Fruit fly (Drosophila melanogaster) whole organism, embryonic: ENCODE measurements around the gene BOD1.

Experiments used
- Aef1 ChIP-seq: fragments of 200-800 bp; sonication (Bioruptor generic); IDR thresholded peaks from 3 replicates; pipeline ENCODE4 v1.3.6; 2022; ENCODE audit warnings: missing biosample characterization, missing genetic modification characterization
- B-H2 ChIP-seq: fragments of 200-800 bp; sonication (Bioruptor generic); optimal IDR thresholded peaks from 2 replicates; lab custom pipeline; 2018; ENCODE audit warnings: missing biosample characterization, mild to moderate bottlenecking, missing genetic modification characterization
- Bdp1 ChIP-seq: fragments of 200-800 bp; sonication (Bioruptor generic); optimal IDR thresholded peaks from 3 replicates; lab custom pipeline; 2016; ENCODE audit warnings: missing biosample characterization, missing genetic modification characterization
- CG10462 ChIP-seq: fragments of 200-800 bp; sonication (Bioruptor generic); optimal IDR thresholded peaks from 2 replicates; lab custom pipeline; 2016; ENCODE audit warnings: missing biosample characterization, missing genetic modification characterization
- CG11456 ChIP-seq: fragments of 200-800 bp; sonication (Bioruptor generic); IDR thresholded peaks from 3 replicates; pipeline ENCODE4 v1.3.6; 2022; ENCODE audit warnings: missing biosample characterization, missing genetic modification characterization
- CG12659 ChIP-seq: fragments of 200-800 bp; sonication (Bioruptor generic); optimal IDR thresholded peaks from 3 replicates; lab custom pipeline; 2017; ENCODE audit warnings: mild to moderate bottlenecking, missing biosample characterization, missing genetic modification reagents, missing genetic modification characterization
- CG12744 ChIP-seq: fragments of 200-800 bp; sonication (Bioruptor generic); optimal IDR thresholded peaks from 2 replicates; lab custom pipeline; 2016; ENCODE audit warnings: missing biosample characterization, missing genetic modification characterization
- CG15073 ChIP-seq: fragments of 200-800 bp; sonication (Bioruptor generic); optimal IDR thresholded peaks from 2 replicates; lab custom pipeline; 2016; ENCODE audit warnings: missing biosample characterization, missing genetic modification characterization
- CG15514 ChIP-seq: fragments of 200-800 bp; sonication (Bioruptor generic); optimal IDR thresholded peaks from 3 replicates; lab custom pipeline; 2017; ENCODE audit warnings: missing biosample characterization, missing genetic modification characterization, mild to moderate bottlenecking, moderate library complexity, missing genetic modification reagents
- CG16779 ChIP-seq: fragments of 200-800 bp; sonication (Bioruptor generic); IDR thresholded peaks from 2 replicates; pipeline ENCODE4 v1.3.6; 2022; ENCODE audit warnings: missing biosample characterization, missing genetic modification characterization
- CG17328 ChIP-seq: fragments of 200-800 bp; sonication (Bioruptor generic); IDR thresholded peaks from 2 replicates; pipeline ENCODE4 v1.3.6; 2022; ENCODE audit warnings: missing biosample characterization, missing genetic modification characterization
- CG17359 ChIP-seq: fragments of 200-800 bp; sonication (Bioruptor generic); optimal IDR thresholded peaks from 3 replicates; lab custom pipeline; 2018; ENCODE audit warnings: missing biosample characterization, mild to moderate bottlenecking, missing genetic modification characterization, moderate library complexity
- CG18619 ChIP-seq: fragments of 200-800 bp; sonication (Bioruptor generic); optimal IDR thresholded peaks from 3 replicates; lab custom pipeline; 2017; ENCODE audit warnings: missing biosample characterization, mild to moderate bottlenecking, missing genetic modification characterization
- CG30403 ChIP-seq: fragments of 200-800 bp; sonication (Bioruptor generic); optimal IDR thresholded peaks from 3 replicates; lab custom pipeline; 2016; ENCODE audit warnings: missing biosample characterization, missing genetic modification characterization
- CG31441 ChIP-seq: fragments of 200-800 bp; sonication (Bioruptor generic); IDR thresholded peaks from 2 replicates; pipeline ENCODE4 v1.3.6; 2022; ENCODE audit warnings: missing biosample characterization, missing genetic modification characterization
- CG32532 ChIP-seq: fragments of 200-800 bp; sonication (Bioruptor generic); IDR thresholded peaks from 2 replicates; pipeline ENCODE4 v1.3.6; 2022; ENCODE audit warnings: missing biosample characterization, missing genetic modification characterization
- CG32767 ChIP-seq: fragments of 200-800 bp; sonication (Bioruptor generic); IDR thresholded peaks from 2 replicates; pipeline ENCODE4 v1.3.6; 2022; ENCODE audit warnings: missing biosample characterization, missing genetic modification characterization
- CG34422 ChIP-seq: fragments of 200-800 bp; sonication (Bioruptor generic); IDR thresholded peaks from 3 replicates; pipeline ENCODE4 v1.3.6; 2022; ENCODE audit warnings: missing biosample characterization, missing genetic modification characterization
- CG7745 ChIP-seq: fragments of 200-800 bp; sonication (Bioruptor generic); optimal IDR thresholded peaks from 2 replicates; lab custom pipeline; 2018; ENCODE audit warnings: missing biosample characterization, mild to moderate bottlenecking, missing genetic modification characterization, moderate library complexity
- Dad ChIP-seq: fragments of 200-800 bp; sonication (Bioruptor generic); optimal IDR thresholded peaks from 3 replicates; lab custom pipeline; 2016; ENCODE audit warnings: missing biosample characterization, missing genetic modification characterization
- Deaf1 ChIP-seq: fragments of 200-800 bp; optimal IDR thresholded peaks from 3 replicates; lab custom pipeline; 2019; ENCODE audit warnings: missing biosample characterization, mild to moderate bottlenecking, missing genetic modification characterization, moderate library complexity
- Dip3 ChIP-seq: fragments of 200-800 bp; sonication (Bioruptor generic); optimal IDR thresholded peaks from 3 replicates; lab custom pipeline; 2016; ENCODE audit warnings: missing biosample characterization, missing genetic modification characterization
- Ets97D ChIP-seq: fragments of 200-800 bp; sonication (Bioruptor generic); optimal IDR thresholded peaks from 3 replicates; lab custom pipeline; 2016; ENCODE audit warnings: missing biosample characterization, missing genetic modification characterization
- HmgZ ChIP-seq: fragments of 200-800 bp; sonication (Bioruptor generic); optimal IDR thresholded peaks from 2 replicates; lab custom pipeline; 2018; ENCODE audit warnings: missing biosample characterization, mild to moderate bottlenecking, missing genetic modification characterization
- Hr3 ChIP-seq: fragments of 200-800 bp; sonication (Bioruptor generic); optimal IDR thresholded peaks from 3 replicates; lab custom pipeline; 2016; ENCODE audit warnings: missing biosample characterization, missing genetic modification characterization
- Hr39 ChIP-seq: fragments of >200 bp; optimal IDR thresholded peaks from 2 replicates; lab custom pipeline; 2017
- Lim3 ChIP-seq: fragments of 200-800 bp; sonication (Bioruptor generic); IDR thresholded peaks from 2 replicates; pipeline ENCODE4 v1.3.6; 2022; ENCODE audit warnings: missing biosample characterization, missing genetic modification characterization
- Mrtf ChIP-seq: fragments of 200-800 bp; sonication (Bioruptor generic); IDR thresholded peaks from 3 replicates; pipeline ENCODE4 v1.3.6; 2022; ENCODE audit warnings: missing biosample characterization, missing genetic modification characterization
- Ravus ChIP-seq: fragments of 200-800 bp; sonication (Bioruptor generic); IDR thresholded peaks from 2 replicates; pipeline ENCODE4 v1.3.6; 2022; ENCODE audit warnings: missing biosample characterization, missing genetic modification characterization
- Rx ChIP-seq: fragments of 200-800 bp; sonication (Bioruptor generic); IDR thresholded peaks from 2 replicates; pipeline ENCODE4 v1.3.6; 2022; ENCODE audit warnings: missing biosample characterization, missing genetic modification characterization
- Usf ChIP-seq: fragments of 200-800 bp; sonication (Bioruptor generic); optimal IDR thresholded peaks from 2 replicates; lab custom pipeline; 2017; ENCODE audit warnings: missing genotype, missing biosample characterization, missing genetic modification characterization
- da ChIP-seq: fragments of 200-800 bp; sonication (Bioruptor generic); optimal IDR thresholded peaks from 2 replicates; lab custom pipeline; 2016; ENCODE audit warnings: missing biosample characterization, missing genetic modification characterization
- esg ChIP-seq: fragments of 200-800 bp; sonication (Bioruptor generic); conservative IDR thresholded peaks from 2 replicates; pipeline ENCODE4 v1.3.6; 2022; ENCODE audit warnings: missing biosample characterization, missing genetic modification characterization
- eve ChIP-seq, 2 experiments: fragments of >200 bp; optimal IDR thresholded peaks; 2 replicates each; lab custom pipeline; 2017; ENCODE audit warnings: missing biosample characterization in 2 of 2, missing genetic modification characterization in 2 of 2
- gce ChIP-seq: fragments of 200-800 bp; sonication (Bioruptor generic); IDR thresholded peaks from 3 replicates; pipeline ENCODE4 v1.3.6; 2022; ENCODE audit warnings: missing biosample characterization, missing genetic modification characterization
- hkb ChIP-seq, 2 experiments: fragments of 200-800 bp in 1 of 2; fragments of >200 bp in 1 of 2; sonication (Bioruptor generic) in 1 of 2; IDR thresholded peaks in 1 of 2; optimal IDR thresholded peaks in 1 of 2; 2 replicates each; pipeline versions ENCODE4 v1.3.6 to Lab custom; 2017 to 2022; ENCODE audit warnings: missing biosample characterization in 1 of 2, missing genetic modification characterization in 1 of 2
- jumu ChIP-seq: fragments of 200-800 bp; sonication (Bioruptor generic); optimal IDR thresholded peaks from 3 replicates; lab custom pipeline; 2016; ENCODE audit warnings: missing biosample characterization, missing genetic modification characterization
- mirr ChIP-seq: fragments of 200-800 bp; sonication (Bioruptor generic); optimal IDR thresholded peaks from 3 replicates; lab custom pipeline; 2018; ENCODE audit warnings: missing biosample characterization, mild to moderate bottlenecking, missing genetic modification characterization
- oc ChIP-seq: fragments of 200-800 bp; sonication (Bioruptor generic); optimal IDR thresholded peaks from 2 replicates; lab custom pipeline; 2018; ENCODE audit warnings: missing biosample characterization, mild to moderate bottlenecking, missing genetic modification characterization, moderate library complexity
- pan ChIP-seq, 4 experiments: fragments of >200 bp in 3 of 4; fragments of 200-800 bp in 1 of 4; sonication (Bioruptor generic) in 1 of 4; optimal IDR thresholded peaks in 3 of 4; IDR thresholded peaks in 1 of 4; 2 replicates each; pipeline versions ENCODE4 v1.3.6 to Lab custom; 2017 to 2022; ENCODE audit warnings: missing biosample characterization in 2 of 4, missing genetic modification characterization in 2 of 4, mixed read lengths in 1 of 4
- run ChIP-seq: fragments of 200-800 bp; sonication (Bioruptor generic); optimal IDR thresholded peaks from 3 replicates; lab custom pipeline; 2018; ENCODE audit warnings: missing biosample characterization, mild to moderate bottlenecking, missing genetic modification characterization
- salm ChIP-seq: fragments of 200-800 bp; sonication (Bioruptor generic); optimal IDR thresholded peaks from 2 replicates; lab custom pipeline; 2018; ENCODE audit warnings: missing biosample characterization, mild to moderate bottlenecking, missing genetic modification characterization
- sc ChIP-seq, 3 experiments: fragments of >200 bp in 2 of 3; fragments of 200-800 bp in 1 of 3; sonication (Bioruptor generic) in 1 of 3; optimal IDR thresholded peaks; 2 replicates in 2 of 3; 3 replicates in 1 of 3; lab custom pipeline; 2017; ENCODE audit warnings: mild to moderate bottlenecking in 1 of 3, missing biosample characterization in 1 of 3, missing genetic modification characterization in 1 of 3, missing genetic modification reagents in 1 of 3
- slbo ChIP-seq: fragments of 200-800 bp; sonication (Bioruptor generic); IDR thresholded peaks from 2 replicates; pipeline ENCODE4 v1.3.6; 2022; ENCODE audit warnings: missing biosample characterization, missing genetic modification characterization
- stc ChIP-seq: fragments of 200-800 bp; sonication (Bioruptor generic); IDR thresholded peaks from 2 replicates; pipeline ENCODE4 v1.3.6; 2022; ENCODE audit warnings: missing biosample characterization, missing genetic modification characterization
- stwl ChIP-seq: fragments of 200-800 bp; sonication (Bioruptor generic); optimal IDR thresholded peaks from 3 replicates; lab custom pipeline; 2018; ENCODE audit warnings: missing biosample characterization, mild to moderate bottlenecking, missing genetic modification characterization, moderate library complexity
- tgo ChIP-seq: fragments of 200-800 bp; sonication (Bioruptor generic); IDR thresholded peaks from 3 replicates; pipeline ENCODE4 v1.3.6; 2022; ENCODE audit warnings: missing biosample characterization, missing genetic modification characterization
- ttk ChIP-seq: fragments of 200-800 bp; sonication (Bioruptor generic); IDR thresholded peaks from 2 replicates; pipeline ENCODE4 v2.1.2; 2022; ENCODE audit warnings: missing biosample characterization, missing genetic modification characterization

The BOD1 gene

DNA sequence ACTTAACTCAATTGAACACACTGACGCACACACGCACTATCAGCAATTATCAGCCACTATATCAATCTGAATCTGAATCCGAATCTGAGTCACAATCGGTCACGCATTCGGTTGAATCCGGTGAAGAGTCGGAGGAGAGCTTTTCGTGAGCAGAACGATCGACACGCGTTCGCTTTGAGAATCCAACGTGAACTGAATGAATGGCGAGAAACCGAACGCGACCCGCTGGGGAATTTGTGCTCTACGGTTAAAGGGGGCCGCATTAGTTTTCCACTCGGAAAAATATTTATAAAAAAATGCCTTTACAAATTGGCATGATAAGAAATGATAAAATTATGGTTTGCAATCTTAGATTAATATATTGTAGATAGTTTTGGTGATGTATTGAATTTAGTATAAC is 50.1 kb downstream of the BOD1 start, which contains the start of gene betaTub97EF (continued):
- TF ChIP-seq gce (GFP tag; lab: Robert Waterston, UW): peak; percentile 18; the same call in 1 of the 3 replicates
- TF ChIP-seq Aef1 (GFP tag; lab: Robert Waterston, UW): no peak
- no peak for TF ChIP-seq CG10462 (GFP tag; lab: Kevin White, UChicago)
- peak; percentile 29 for TF ChIP-seq Deaf1 (tag; lab: Kevin White, UChicago)
- no peak for TF ChIP-seq CG15073 (GFP tag; lab: Kevin White, UChicago)
- no peak for TF ChIP-seq run (tag; lab: Kevin White, UChicago)
- no peak for TF ChIP-seq pan (optimal IDR thresholded peaks at IDR 0.05; lab: Kevin White, UChicago)
- TF ChIP-seq pan (GFP tag; optimal IDR thresholded peaks at IDR 0.05 in 1 of 2, IDR thresholded peaks at IDR 0.05 in 1 of 2): peak in 1 of 2 experiments; percentile 24
- no peak for TF ChIP-seq jumu (GFP tag; lab: Kevin White, UChicago)
- 0 out of 2 replicates have a peak, but pooled peaks have one; percentile 7 for TF ChIP-seq esg (GFP tag; lab: Robert Waterston, UW)
- TF ChIP-seq CG11456 (GFP tag; lab: Robert Waterston, UW): peak; percentile 59; the same call in 1 of the 3 replicates
- peak; percentile 29 for TF ChIP-seq HmgZ (tag; lab: Kevin White, UChicago)
- no peak for TF ChIP-seq hkb (optimal IDR thresholded peaks at IDR 0.05; lab: Kevin White, UChicago)
- no peak for TF ChIP-seq hkb (GFP tag; IDR thresholded peaks at IDR 0.05; lab: Robert Waterston, UW)
- peak; percentile 35; the same call in 1 of the 2 replicates for TF ChIP-seq CG32532
- TF ChIP-seq mirr (GFP tag; lab: Kevin White, UChicago): peak; percentile 36
- 0 out of 2 replicates have a peak, but pooled peaks have one; percentile 7 for TF ChIP-seq CG32767 (GFP tag; lab: Robert Waterston, UW)
- TF ChIP-seq CG17359 (tag; lab: Kevin White, UChicago): no peak
- TF ChIP-seq CG12744 (GFP tag; lab: Kevin White, UChicago): no peak
- no peak for TF ChIP-seq oc (tag; lab: Kevin White, UChicago)

- TF ChIP-seq Dip3 (GFP tag; lab: Kevin White, UChicago): peak; percentile 20
- TF ChIP-seq tgo (GFP tag; lab: Robert Waterston, UW): peak; percentile 62
- TF ChIP-seq da (GFP tag; lab: Kevin White, UChicago): no peak
- TF ChIP-seq eve (GFP tag; optimal IDR thresholded peaks at IDR 0.05; lab: Kevin White, UChicago): no peak
- TF ChIP-seq CG12659 (GFP tag; lab: Kevin White, UChicago): peak; percentile 27
- no peak for TF ChIP-seq ttk (GFP tag; lab: Robert Waterston, UW)
- peak; percentile 44; the same call in 2 of the 3 replicates for TF ChIP-seq CG34422 (GFP tag; lab: Robert Waterston, UW)
- 0 out of 2 replicates have a peak, but pooled peaks have one; percentile 6 for TF ChIP-seq stc
- no peak for TF ChIP-seq Lim3 (GFP tag; lab: Robert Waterston, UW)
- peak; percentile 38; the same call in 1 of the 3 replicates for TF ChIP-seq Mrtf (GFP tag; lab: Robert Waterston, UW)
- peak; percentile 84 for TF ChIP-seq slbo (GFP tag; lab: Robert Waterston, UW)
- no peak for TF ChIP-seq B-H2 (GFP tag; lab: Kevin White, UChicago)
- TF ChIP-seq Dad (GFP tag; lab: Kevin White, UChicago): no peak
- TF ChIP-seq Hr3: peak; percentile 33
- TF ChIP-seq Usf (GFP tag; lab: Kevin White, UChicago): peak; percentile 13
- TF ChIP-seq Bdp1 (GFP tag; lab: Kevin White, UChicago): no peak
- TF ChIP-seq CG16779 (GFP tag; lab: Robert Waterston, UW): no peak
- TF ChIP-seq stwl (tag; lab: Kevin White, UChicago): no peak
- no peak for TF ChIP-seq CG7745 (tag; lab: Kevin White, UChicago)
- no peak for TF ChIP-seq salm (tag; lab: Kevin White, UChicago)
- TF ChIP-seq Ets97D (GFP tag; lab: Kevin White, UChicago): no peak
- TF ChIP-seq CG31441 (GFP tag; lab: Robert Waterston, UW): peak; percentile 31; the same call in 1 of the 2 replicates
- no peak for TF ChIP-seq CG17328 (GFP tag; lab: Robert Waterston, UW)
- peak; percentile 57 for TF ChIP-seq CG18619 (GFP tag; lab: Kevin White, UChicago)
- peak; percentile 69 for TF ChIP-seq CG30403 (GFP tag; lab: Kevin White, UChicago)
- TF ChIP-seq Hr39 (lab: Kevin White, UChicago): no peak
- no peak for TF ChIP-seq sc (optimal IDR thresholded peaks at IDR 0.05; lab: Kevin White, UChicago)
- TF ChIP-seq sc (GFP tag; optimal IDR thresholded peaks at IDR 0.05; lab: Kevin White, UChicago): no peak
- TF ChIP-seq Ravus: no peak
- peak; percentile 16 for TF ChIP-seq CG15514 (GFP tag; lab: Kevin White, UChicago)
- TF ChIP-seq Rx (GFP tag; lab: Robert Waterston, UW): no peak
- no peak for TF ChIP-seq gce (GFP tag; lab: Robert Waterston, UW)
These were observed 50.8 kb downstream of the BOD1 start for dm6 chr3R:27988647-27989430.
